Worm (Caenorhabditis elegans): ENCODE data around the gene nlp-11.

nlp-11 gene

ce11 chrII:9651700-9652099 is 40.0 kb downstream of the nlp-11 start, which contains the start of gene ZK1307.4:
TSS of gene ZK1307.4 (minus strand) at chrII:9651800.
- TF ChIP-seq W03F9.2 (tag; optimal IDR thresholded peaks at IDR 0.05) (no peak), dao-5 (tag; optimal IDR thresholded peaks at IDR 0.05) (no peak), him-1 (tag; optimal IDR thresholded peaks at IDR 0.05) (no peak)

ce11 chrII:9649191-9649590 is 42.5 kb downstream of the nlp-11 start, which contains the start of gene ZK1307.9:
TSS of gene ZK1307.9 (plus strand) at chrII:9649491.
- TF ChIP-seq W03F9.2 (tag; optimal IDR thresholded peaks at IDR 0.05) (no peak), dao-5 (tag; optimal IDR thresholded peaks at IDR 0.05) (no peak), him-1 (tag; optimal IDR thresholded peaks at IDR 0.05) (no peak)

ce11 chrII:9646928-9647838 is 44.6 kb downstream of the nlp-11 start, which contains the start of gene sqv-8:
TSS of gene sqv-8 (plus strand) at chrII:9646978.
- TF ChIP-seq dao-5 (tag; optimal IDR thresholded peaks at IDR 0.05) (no peak), W03F9.2 (tag; optimal IDR thresholded peaks at IDR 0.05) (no peak), him-1 (tag; optimal IDR thresholded peaks at IDR 0.05) (no peak)

ce11 chrII:9646122-9646555 is 45.6 kb downstream of the nlp-11 start:
- no peak for TF ChIP-seq W03F9.2 (tag; optimal IDR thresholded peaks at IDR 0.05)
- TF ChIP-seq dao-5 (tag; optimal IDR thresholded peaks at IDR 0.05), result no peak
- TF ChIP-seq him-1 (tag; optimal IDR thresholded peaks at IDR 0.05), result no peak

ce11 chrII:9644940-9645634 is 46.7 kb downstream of the nlp-11 start:
- TF ChIP-seq him-1 (tag; optimal IDR thresholded peaks at IDR 0.05) (no peak), dao-5 (tag; optimal IDR thresholded peaks at IDR 0.05) (no peak), W03F9.2 (tag; optimal IDR thresholded peaks at IDR 0.05) (peak; percentile 15)

ce11 chrII:9644438-9644837 is 47.3 kb downstream of the nlp-11 start, which contains the start of gene fzr-1:
TSS of gene fzr-1 (minus strand) at chrII:9644466.
- TF ChIP-seq him-1 (tag; optimal IDR thresholded peaks at IDR 0.05) (no peak), W03F9.2 (tag; optimal IDR thresholded peaks at IDR 0.05) (no peak), dao-5 (tag; optimal IDR thresholded peaks at IDR 0.05) (no peak)
